Fruit fly (Drosophila melanogaster) whole organism: Measurements from ENCODE around the gene RluA-1.

Experiments
- CG8478 ChIP-seq: fragments of >200 bp; optimal IDR thresholded peaks from 2 replicates; lab custom pipeline; 2018; ENCODE audit warnings: inconsistent platforms
- Dll ChIP-seq: fragments of >200 bp; optimal IDR thresholded peaks from 2 replicates; lab custom pipeline; 2017
- EcR ChIP-seq, 2 experiments: fragments of >200 bp; optimal IDR thresholded peaks; 2 replicates each; lab custom pipeline; 2017; ENCODE audit warnings: missing biosample characterization in 2 of 2, missing genetic modification characterization in 2 of 2, missing genetic modification reagents in 2 of 2
- pan ChIP-seq: fragments of >200 bp; optimal IDR thresholded peaks from 2 replicates; lab custom pipeline; 2017
- psq ChIP-seq: fragments of >200 bp; optimal IDR thresholded peaks from 2 replicates; lab custom pipeline; 2017
- usp ChIP-seq: fragments of >200 bp; optimal IDR thresholded peaks from 2 replicates; lab custom pipeline; 2017; ENCODE audit warnings: missing biosample characterization, missing genetic modification characterization, mixed read lengths

RluA-1 gene

DNA sequence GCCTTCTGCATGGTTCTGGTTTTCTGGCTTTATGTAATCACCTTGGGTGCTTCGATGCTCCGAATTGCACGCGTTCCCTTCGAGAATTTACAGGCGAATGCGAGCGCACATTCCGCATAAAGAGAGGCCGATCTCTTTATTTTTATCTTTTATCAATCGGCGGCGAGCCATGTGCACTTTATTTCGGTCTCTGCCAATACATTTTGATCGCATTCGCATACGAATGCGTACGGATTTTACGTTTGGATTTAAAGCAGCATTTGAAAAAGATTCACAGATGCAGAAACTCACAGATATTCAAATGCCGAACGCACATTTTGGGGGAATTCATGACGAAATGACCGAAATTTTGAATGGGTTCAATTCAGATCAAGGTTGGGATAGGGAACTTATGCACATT lies 17.2 kb upstream of the RluA-1 start, which contains the start of gene CG13144:
Gene CG13144 (minus strand): TSS at position 101 of the 400 bp plus-strand sequence.
- no peak for TF ChIP-seq psq (lab: Kevin White, UChicago)
- no peak for TF ChIP-seq EcR (GFP tag; optimal IDR thresholded peaks at IDR 0.05; lab: Kevin White, UChicago)
- no peak for TF ChIP-seq usp (GFP tag; lab: Kevin White, UChicago)
- TF ChIP-seq Dll (lab: Kevin White, UChicago), result no peak
- TF ChIP-seq pan (lab: Kevin White, UChicago), result no peak
- TF ChIP-seq CG8478, result no peak

dm6 chr2L:10488484-10489223 lies 14.5 kb upstream of the RluA-1 start, which contains the start of the genes Cog4 and CG6144:
Gene Cog4, minus strand, starts transcription at chr2L:10488622.
Gene CG6144, plus strand, starts transcription at chr2L:10488694.
- TF ChIP-seq EcR (GFP tag; optimal IDR thresholded peaks at IDR 0.05; lab: Kevin White, UChicago) (no peak), pan (lab: Kevin White, UChicago) (no peak), usp (GFP tag; lab: Kevin White, UChicago) (no peak), Dll (lab: Kevin White, UChicago) (no peak), CG8478 (no peak), psq (lab: Kevin White, UChicago) (no peak)

- TF ChIP-seq pan (lab: Kevin White, UChicago) (no peak), Dll (lab: Kevin White, UChicago) (no peak), CG8478 (no peak), EcR (GFP tag; optimal IDR thresholded peaks at IDR 0.05; lab: Kevin White, UChicago) (no peak), usp (GFP tag; lab: Kevin White, UChicago) (no peak), psq (lab: Kevin White, UChicago) (no peak)
Measured at dm6 chr2L:10483073-10483472, 8.9 kb upstream of the RluA-1 start, which contains the start of gene Grip75. Gene Grip75, plus strand, starts transcription at chr2L:10483295.

dm6 chr2L:10479859-10480258 lies 5.7 kb upstream of the RluA-1 start:
- TF ChIP-seq usp (GFP tag; lab: Kevin White, UChicago) (no peak), psq (lab: Kevin White, UChicago) (no peak), EcR (GFP tag; optimal IDR thresholded peaks at IDR 0.05; lab: Kevin White, UChicago) (no peak), Dll (lab: Kevin White, UChicago) (no peak)

DNA sequence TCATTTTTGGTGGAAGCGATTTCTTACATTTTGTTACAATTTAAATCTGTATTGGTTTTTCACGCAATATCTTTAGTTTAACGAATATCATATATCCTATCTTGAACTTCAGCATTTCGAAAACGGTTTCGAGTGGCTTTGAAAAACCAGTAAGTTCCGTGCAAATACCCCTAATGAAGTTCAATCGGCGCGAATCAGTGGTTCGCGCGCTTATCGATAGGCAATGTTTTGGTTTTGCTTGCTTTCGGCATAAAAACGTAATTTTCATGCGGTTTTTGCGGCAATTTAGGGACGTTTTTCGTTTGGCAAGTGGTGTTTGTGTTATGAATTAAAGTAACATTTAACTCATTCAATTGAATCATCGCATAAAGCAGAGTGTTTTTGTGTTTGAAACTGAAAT lies 2.7 kb upstream of the RluA-1 start, which contains the start of gene RluA-2:
Gene RluA-2 (plus strand): TSS at position 195 of the 400 bp plus-strand sequence.
- TF ChIP-seq psq (lab: Kevin White, UChicago), result no peak
- TF ChIP-seq Dll (lab: Kevin White, UChicago), result no peak
- TF ChIP-seq usp (GFP tag; lab: Kevin White, UChicago), result no peak
- TF ChIP-seq pan (lab: Kevin White, UChicago), result no peak
- no peak for TF ChIP-seq CG8478

DNA sequence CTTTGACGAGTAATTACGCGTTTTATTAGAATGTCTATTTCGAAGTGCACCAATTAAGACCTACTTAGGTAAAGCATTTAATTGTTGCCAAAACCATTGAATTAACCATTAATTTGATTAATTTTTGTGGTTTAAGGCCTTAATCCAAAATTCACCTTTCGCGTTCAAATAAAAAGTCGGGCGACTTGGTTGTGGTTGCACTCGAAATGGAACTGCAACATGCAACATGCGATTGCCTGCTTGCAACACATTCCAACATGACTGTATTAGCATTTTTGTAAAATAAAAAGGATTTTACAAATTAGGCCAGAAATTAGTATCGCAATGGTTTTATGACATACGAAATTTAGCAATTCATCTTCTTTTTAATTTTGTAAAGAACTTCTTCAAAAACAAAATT lies 666 bp upstream of the RluA-1 start:
- TF ChIP-seq usp (GFP tag; lab: Kevin White, UChicago) (no peak), pan (lab: Kevin White, UChicago) (no peak), EcR (GFP tag; optimal IDR thresholded peaks at IDR 0.05; lab: Kevin White, UChicago) (no peak)

DNA sequence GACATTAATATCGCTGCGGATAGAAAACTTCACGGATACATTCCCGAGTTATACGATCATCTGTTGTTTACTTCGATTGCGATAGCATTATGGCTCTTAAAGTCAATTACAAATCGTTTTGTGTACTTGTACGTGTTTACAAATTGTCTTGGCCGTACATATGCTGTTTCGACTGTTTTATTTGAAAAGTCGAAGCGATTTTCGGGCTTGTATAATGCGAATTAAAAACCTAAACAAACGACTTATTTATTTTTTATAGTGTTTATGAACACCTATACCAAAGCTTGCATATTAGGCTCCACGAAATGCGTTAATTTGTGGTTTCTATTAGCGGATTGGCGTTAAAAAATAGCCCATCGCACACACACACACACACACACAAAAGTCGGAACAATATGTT lies 1.9 kb downstream of the RluA-1 start:
- TF ChIP-seq EcR (GFP tag; optimal IDR thresholded peaks at IDR 0.05; lab: Kevin White, UChicago) (no peak), Dll (lab: Kevin White, UChicago) (no peak), psq (lab: Kevin White, UChicago) (no peak), CG8478 (no peak), pan (lab: Kevin White, UChicago) (no peak), usp (GFP tag; lab: Kevin White, UChicago) (no peak)

DNA sequence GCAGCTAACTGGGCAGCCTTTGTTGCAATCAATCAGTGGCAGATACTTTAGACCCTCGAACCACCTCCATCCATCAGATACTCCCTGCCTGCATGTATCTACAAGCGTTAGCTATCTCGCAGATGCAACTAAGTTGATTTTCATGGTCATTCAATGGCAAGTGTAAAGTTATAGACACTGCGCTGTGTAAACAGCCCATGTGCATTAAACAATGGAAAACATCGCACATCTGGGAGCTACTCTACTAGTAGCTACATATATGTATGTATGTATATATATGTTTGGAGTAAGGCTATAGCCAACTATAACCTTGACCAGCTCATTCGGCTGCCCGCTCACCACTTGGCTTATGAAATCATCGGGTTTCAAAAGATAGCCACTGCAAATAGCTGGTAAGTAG lies 3.9 kb downstream of the RluA-1 start:
- TF ChIP-seq CG8478, result no peak
- no peak for TF ChIP-seq EcR (GFP tag; optimal IDR thresholded peaks at IDR 0.05; lab: Kevin White, UChicago)
- no peak for TF ChIP-seq Dll (lab: Kevin White, UChicago)
- TF ChIP-seq usp (GFP tag; lab: Kevin White, UChicago), result no peak
- TF ChIP-seq psq (lab: Kevin White, UChicago), result no peak
- no peak for TF ChIP-seq pan (lab: Kevin White, UChicago)

dm6 chr2L:10468978-10469377 lies 5.2 kb downstream of the RluA-1 start:
- TF ChIP-seq EcR (GFP tag; optimal IDR thresholded peaks at IDR 0.05; lab: Kevin White, UChicago), result no peak

dm6 chr2L:10468388-10468787 lies 5.8 kb downstream of the RluA-1 start:
- no peak for TF ChIP-seq usp (GFP tag; lab: Kevin White, UChicago)
- TF ChIP-seq CG8478, result no peak
- no peak for TF ChIP-seq psq (lab: Kevin White, UChicago)
- no peak for TF ChIP-seq Dll (lab: Kevin White, UChicago)
- no peak for TF ChIP-seq EcR (GFP tag; optimal IDR thresholded peaks at IDR 0.05; lab: Kevin White, UChicago)
- TF ChIP-seq pan (lab: Kevin White, UChicago), result no peak

DNA sequence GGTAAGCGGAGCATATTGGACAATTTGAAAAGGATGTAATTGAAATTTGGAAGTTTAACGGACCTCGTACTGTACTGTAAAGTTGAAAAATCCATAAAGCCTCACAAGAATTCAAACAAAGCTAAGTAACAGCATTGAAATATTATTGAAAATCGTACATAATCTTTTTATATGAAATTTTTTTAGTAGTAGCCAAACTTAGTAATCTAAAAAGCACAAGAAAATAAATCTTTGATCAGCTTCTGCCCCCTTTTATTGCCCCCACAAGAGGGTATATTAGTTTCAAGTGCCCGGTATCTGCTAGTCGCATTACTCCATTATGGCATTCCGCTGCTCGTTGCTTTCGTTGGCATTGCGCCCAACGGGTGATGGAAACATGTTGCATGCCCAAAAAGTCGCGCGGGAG lies 7.3 kb downstream of the RluA-1 start:
- TF ChIP-seq usp (GFP tag; lab: Kevin White, UChicago) (no peak), pan (lab: Kevin White, UChicago) (no peak), Dll (lab: Kevin White, UChicago) (no peak), EcR (GFP tag; optimal IDR thresholded peaks at IDR 0.05; lab: Kevin White, UChicago) (no peak)

DNA sequence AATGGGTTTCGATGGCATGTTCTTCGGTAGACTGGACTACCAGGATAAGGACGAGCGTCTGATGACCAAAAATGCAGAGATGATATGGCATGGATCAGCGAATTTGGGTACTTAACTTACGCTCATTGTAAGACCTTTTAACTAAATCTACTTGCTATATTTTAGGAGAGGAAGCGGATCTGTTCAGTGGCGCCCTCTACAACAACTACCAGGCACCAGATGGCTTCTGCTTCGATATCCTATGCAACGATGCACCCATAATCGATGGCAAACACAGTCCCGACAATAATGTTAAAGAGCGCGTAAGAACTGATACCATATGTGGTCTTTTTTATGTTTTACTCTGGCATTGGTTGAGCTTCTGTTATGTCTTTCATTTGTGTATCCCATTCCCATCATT lies 15.2 kb downstream of the RluA-1 start:
- TF ChIP-seq Dll (lab: Kevin White, UChicago), result no peak
- TF ChIP-seq psq (lab: Kevin White, UChicago), result no peak
- no peak for TF ChIP-seq EcR (GFP tag; optimal IDR thresholded peaks at IDR 0.05; lab: Kevin White, UChicago)
- TF ChIP-seq CG8478, result no peak
- no peak for TF ChIP-seq pan (lab: Kevin White, UChicago)
- TF ChIP-seq usp (GFP tag; lab: Kevin White, UChicago), result no peak
